Fruit fly (Drosophila melanogaster) whole organism, wandering third instar larva: ENCODE measurements around the gene CG4069.
A peak's percentile ranks its signal among the peaks of the same experiment; 100 is the strongest.

Source experiments
- Abd-B ChIP-seq: fragments of >200 bp; optimal IDR thresholded peaks from 2 replicates; lab custom pipeline; 2017; ENCODE audit warnings: missing biosample characterization, missing genetic modification characterization
- CrebA ChIP-seq: fragments of 200-800 bp; sonication (Bioruptor generic); optimal IDR thresholded peaks from 2 replicates; lab custom pipeline; 2016; ENCODE audit warnings: missing biosample characterization, mild to moderate bottlenecking, missing genetic modification characterization, borderline replicate concordance
- Mio ChIP-seq: sonication (Bioruptor generic); optimal IDR thresholded peaks from 2 replicates; lab custom pipeline; 2016; ENCODE audit warnings: missing biosample characterization, missing genetic modification characterization
- Rel ChIP-seq, 2 experiments: fragments of 200-800 bp; sonication (Bioruptor generic) in 1 of 2; optimal IDR thresholded peaks; 2 replicates in 1 of 2; 3 replicates in 1 of 2; lab custom pipeline; 2016 to 2019; ENCODE audit warnings: mild to moderate bottlenecking in 2 of 2, missing biosample characterization in 2 of 2, missing genetic modification characterization in 2 of 2, moderate library complexity in 1 of 2
- Sp1 ChIP-seq: fragments of 200-800 bp; sonication (Bioruptor generic); optimal IDR thresholded peaks from 3 replicates; lab custom pipeline; 2019; ENCODE audit warnings: missing biosample characterization, mild to moderate bottlenecking, missing genetic modification characterization, moderate library complexity
- br ChIP-seq: fragments of 200-800 bp; sonication (Bioruptor generic); optimal IDR thresholded peaks from 2 replicates; lab custom pipeline; 2016; ENCODE audit warnings: missing biosample characterization, missing genetic modification characterization
- dl ChIP-seq, 2 experiments: fragments of 175-275, 200-275 bp in 1 of 2; fragments of 200-275 bp in 1 of 2; sonication (Bioruptor generic); optimal IDR thresholded peaks; lab custom pipeline; 2018; ENCODE audit warnings: mild to moderate bottlenecking in 2 of 2, missing biosample characterization in 2 of 2, missing genetic modification characterization in 2 of 2, moderate library complexity in 2 of 2; ENCODE audit not compliant: partially characterized antibody in 2 of 2, insufficient read depth in 1 of 2
- fru ChIP-seq: fragments of 200-800 bp; sonication (Bioruptor generic); optimal IDR thresholded peaks from 3 replicates; lab custom pipeline; 2016; ENCODE audit warnings: missing biosample characterization, mild to moderate bottlenecking, missing genetic modification characterization
- h ChIP-seq: fragments of 200-800 bp; sonication (Bioruptor generic); optimal IDR thresholded peaks from 3 replicates; lab custom pipeline; 2016; ENCODE audit warnings: missing biosample characterization, mild to moderate bottlenecking, missing genetic modification characterization
- pan ChIP-seq: fragments of >200 bp; optimal IDR thresholded peaks from 2 replicates; lab custom pipeline; 2017
- usp ChIP-seq: fragments of >200 bp; optimal IDR thresholded peaks from 2 replicates; lab custom pipeline; 2017; ENCODE audit warnings: missing biosample characterization, missing genetic modification characterization

DNA sequence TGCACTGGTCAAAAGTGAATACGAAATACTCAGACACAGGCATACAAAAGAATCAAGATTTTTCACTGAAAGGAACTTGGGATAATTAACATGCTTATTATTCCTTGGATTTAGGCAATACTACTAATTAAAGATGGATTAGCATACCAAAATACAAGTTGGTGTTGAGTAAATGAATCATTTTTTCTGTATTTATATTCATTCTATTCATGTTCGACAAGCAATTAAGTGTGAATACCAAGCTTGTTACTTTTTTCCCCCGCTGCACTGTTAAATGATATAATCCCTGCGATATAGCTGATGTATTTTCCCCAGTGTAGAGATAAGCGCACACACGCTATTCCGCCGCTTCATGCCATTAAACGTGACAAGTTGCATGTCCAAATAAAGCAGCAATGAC lies 20.6 kb upstream of the CG4069 start:
- TF ChIP-seq Abd-B: no peak
- TF ChIP-seq pan (lab: Kevin White, UChicago): no peak
- peak; percentile 77 for TF ChIP-seq h (GFP tag; lab: Kevin White, UChicago)
- TF ChIP-seq Sp1 (GFP tag; lab: Kevin White, UChicago): peak; percentile 66
- peak; percentile 73 for TF ChIP-seq fru (GFP tag; lab: Kevin White, UChicago)
- peak; percentile 62 for TF ChIP-seq br
- TF ChIP-seq dl (GFP tag; optimal IDR thresholded peaks at IDR 0.05; lab: Kevin White, UChicago; ENCODE audit: insufficient read depth in 1 of 2, partially characterized antibody in 2 of 2): no peak
- no peak for TF ChIP-seq usp (GFP tag; lab: Kevin White, UChicago)
- TF ChIP-seq Mio: no peak
- no peak for TF ChIP-seq Rel (GFP tag; optimal IDR thresholded peaks at IDR 0.05; lab: Kevin White, UChicago)
- no peak for TF ChIP-seq Rel (tag; optimal IDR thresholded peaks at IDR 0.05; lab: Kevin White, UChicago)
- TF ChIP-seq CrebA (GFP tag; lab: Kevin White, UChicago): no peak
